Worm (Caenorhabditis elegans): ENCODE data around the gene jamp-1.

Gene jamp-1

DNA sequence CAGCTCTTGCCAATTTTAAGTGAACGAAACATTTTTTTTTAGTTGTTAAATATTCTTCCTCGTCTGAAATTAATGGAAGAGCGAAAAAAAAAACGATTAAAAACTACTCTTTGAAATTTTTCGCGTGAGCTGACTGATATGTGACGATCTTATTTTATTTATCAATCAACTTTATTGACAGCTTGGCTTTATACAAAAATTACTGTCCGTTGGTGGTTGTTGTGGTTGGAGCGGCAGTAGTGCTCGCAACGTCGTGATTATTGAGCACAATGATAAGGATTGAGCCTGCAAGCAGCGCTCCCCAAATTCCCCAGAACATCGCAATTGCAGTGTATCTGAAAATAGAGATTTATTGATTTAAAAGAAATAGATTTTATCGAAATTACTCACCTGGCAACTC, 6.6 kb downstream of the jamp-1 start:
- TF ChIP-seq drap-1 (GFP tag; optimal IDR thresholded peaks at IDR 0.05): no peak
- TF ChIP-seq lin-32 (GFP tag; optimal IDR thresholded peaks at IDR 0.05): no peak
- no peak for TF ChIP-seq sptf-1 (tag; optimal IDR thresholded peaks at IDR 0.05)
- TF ChIP-seq nhr-12 (tag; optimal IDR thresholded peaks at IDR 0.05): no peak
- TF ChIP-seq elt-3 (tag; optimal IDR thresholded peaks at IDR 0.05): no peak
- no peak for TF ChIP-seq nhr-2 (tag; optimal IDR thresholded peaks at IDR 0.05)
- no peak for TF ChIP-seq unc-120 (tag; optimal IDR thresholded peaks at IDR 0.05; ENCODE audit: poor library complexity, severe bottlenecking)
- TF ChIP-seq M03D4.4 (tag; optimal IDR thresholded peaks at IDR 0.05): no peak
- no peak for TF ChIP-seq ceh-43 (GFP tag; optimal IDR thresholded peaks at IDR 0.05)
- no peak for TF ChIP-seq lin-13 (tag; optimal IDR thresholded peaks at IDR 0.05)
- TF ChIP-seq hlh-1 (tag; optimal IDR thresholded peaks at IDR 0.05): no peak

- TF ChIP-seq lin-32 (GFP tag; optimal IDR thresholded peaks at IDR 0.05) (no peak), sptf-1 (tag; optimal IDR thresholded peaks at IDR 0.05) (no peak), snpc-4 (tag; optimal IDR thresholded peaks at IDR 0.05) (no peak), hlh-1 (tag; optimal IDR thresholded peaks at IDR 0.05) (no peak), ceh-83 (GFP tag; optimal IDR thresholded peaks at IDR 0.05) (no peak), elt-1 (tag; optimal IDR thresholded peaks at IDR 0.05; ENCODE audit: borderline replicate concordance, insufficient read depth) (no peak), unc-39 (tag; optimal IDR thresholded peaks at IDR 0.05) (no peak), mab-5 (tag; optimal IDR thresholded peaks at IDR 0.05) (no peak), nhr-2 (tag; optimal IDR thresholded peaks at IDR 0.05) (no peak), ceh-39 (tag; optimal IDR thresholded peaks at IDR 0.05) (peak; percentile 65), pha-4 (tag; optimal IDR thresholded peaks at IDR 0.05) (peak; percentile 71), elt-3 (tag; optimal IDR thresholded peaks at IDR 0.05) (no peak), unc-62 (GFP tag; optimal IDR thresholded peaks at IDR 0.05) (no peak), lin-13 (tag; optimal IDR thresholded peaks at IDR 0.05) (no peak), mls-2 (tag; optimal IDR thresholded peaks at IDR 0.05) (no peak), unc-120 (tag; optimal IDR thresholded peaks at IDR 0.05; ENCODE audit: poor library complexity, severe bottlenecking) (peak; percentile 50), nhr-237 (tag; optimal IDR thresholded peaks at IDR 0.05) (no peak), mep-1 (tag; optimal IDR thresholded peaks at IDR 0.05) (peak; percentile 8), sem-2 (GFP tag; optimal IDR thresholded peaks at IDR 0.05) (no peak), nhr-28 (tag; optimal IDR thresholded peaks at IDR 0.05) (no peak), ces-1 (GFP tag; optimal IDR thresholded peaks at IDR 0.05) (peak; percentile 24), tbx-8 (GFP tag; optimal IDR thresholded peaks at IDR 0.05) (no peak), lsy-2 (tag; optimal IDR thresholded peaks at IDR 0.05) (no peak)
Observed at ce11 chrV:6043275-6044271, 7.5 kb downstream of the jamp-1 start, which contains the start of gene cpi-2. cpi-2 (plus strand) TSS chrV:6044062.

ce11 chrV:6041375-6041774, 9.7 kb downstream of the jamp-1 start, which contains the start of gene R01B10.2:
R01B10.2 (minus strand) TSS chrV:6041475.
- TF ChIP-seq ham-2 (GFP tag; optimal IDR thresholded peaks at IDR 0.05) (no peak), nhr-237 (tag; optimal IDR thresholded peaks at IDR 0.05) (no peak), nhr-28 (tag; optimal IDR thresholded peaks at IDR 0.05) (no peak), sptf-1 (tag; optimal IDR thresholded peaks at IDR 0.05) (no peak), tbx-8 (GFP tag; optimal IDR thresholded peaks at IDR 0.05) (no peak), bed-3 (GFP tag; optimal IDR thresholded peaks at IDR 0.05) (no peak), nhr-12 (tag; optimal IDR thresholded peaks at IDR 0.05) (no peak), cnd-1 (tag; optimal IDR thresholded peaks at IDR 0.05) (no peak), ztf-11 (tag; optimal IDR thresholded peaks at IDR 0.05) (no peak), unc-39 (tag; optimal IDR thresholded peaks at IDR 0.05) (no peak), flh-1 (GFP tag; optimal IDR thresholded peaks at IDR 0.05) (no peak), sem-2 (GFP tag; optimal IDR thresholded peaks at IDR 0.05) (no peak), nhr-76 (tag; optimal IDR thresholded peaks at IDR 0.05) (no peak), ceh-39 (tag; optimal IDR thresholded peaks at IDR 0.05) (no peak), pha-4 (tag; optimal IDR thresholded peaks at IDR 0.05) (no peak)
